Worm (Caenorhabditis elegans) whole organism, young adult: ENCODE measurements around the gene C47D2.1.

Experiments used
- Y53G8AR.9 ChIP-seq: fragments of 200-800 bp; sonication (Bioruptor generic); conservative IDR thresholded peaks from 2 replicates; pipeline ENCODE4 v1.3.6; 2022; ENCODE audit warnings: missing genetic modification reagents, missing genetic modification characterization, missing compliant biosample characterization
- ceh-40 ChIP-seq: fragments of 200-800 bp; sonication (Bioruptor generic); IDR thresholded peaks from 2 replicates; pipeline ENCODE4 v1.3.6; 2022; ENCODE audit warnings: missing genetic modification characterization, missing compliant biosample characterization
- hsf-1 ChIP-seq: fragments of 200-800 bp; sonication (Bioruptor generic); IDR thresholded peaks from 2 replicates; pipeline ENCODE4 v1.3.6; 2022; ENCODE audit warnings: missing genetic modification reagents, missing genetic modification characterization, missing compliant biosample characterization
- let-607 ChIP-seq, 2 experiments: fragments of 200-800 bp in 1 of 2; sonication (Bioruptor generic) in 1 of 2; sonication (generic microtip) in 1 of 2; optimal IDR thresholded peaks; 2 replicates each; lab custom pipeline; 2016 to 2018; ENCODE audit warnings: mild to moderate bottlenecking in 2 of 2, missing compliant biosample characterization in 2 of 2, missing genetic modification characterization in 2 of 2, moderate library complexity in 2 of 2, missing genotype in 1 of 2
- lin-26 ChIP-seq: fragments of 200-800 bp; sonication (Bioruptor generic); IDR thresholded peaks from 2 replicates; pipeline ENCODE4 v1.3.6; 2022; ENCODE audit warnings: missing genetic modification reagents, missing genetic modification characterization, missing compliant biosample characterization
- madf-6 ChIP-seq: fragments of 200-800 bp; sonication (Bioruptor generic); IDR thresholded peaks from 2 replicates; pipeline ENCODE4 v1.3.6; 2022; ENCODE audit warnings: missing genetic modification reagents, missing genetic modification characterization, missing compliant biosample characterization
- pha-4 ChIP-seq: fragments of 150-350 bp; sonication (generic microtip); optimal IDR thresholded peaks from 2 replicates; lab custom pipeline; 2014; ENCODE audit warnings: missing biosample characterization, missing genetic modification reagents, missing genetic modification characterization
- rcor-1 ChIP-seq: fragments of 200-800 bp; sonication (Bioruptor generic); IDR thresholded peaks from 2 replicates; pipeline ENCODE4 v1.3.6; 2022; ENCODE audit warnings: missing genetic modification reagents, missing genetic modification characterization, missing compliant biosample characterization

DNA sequence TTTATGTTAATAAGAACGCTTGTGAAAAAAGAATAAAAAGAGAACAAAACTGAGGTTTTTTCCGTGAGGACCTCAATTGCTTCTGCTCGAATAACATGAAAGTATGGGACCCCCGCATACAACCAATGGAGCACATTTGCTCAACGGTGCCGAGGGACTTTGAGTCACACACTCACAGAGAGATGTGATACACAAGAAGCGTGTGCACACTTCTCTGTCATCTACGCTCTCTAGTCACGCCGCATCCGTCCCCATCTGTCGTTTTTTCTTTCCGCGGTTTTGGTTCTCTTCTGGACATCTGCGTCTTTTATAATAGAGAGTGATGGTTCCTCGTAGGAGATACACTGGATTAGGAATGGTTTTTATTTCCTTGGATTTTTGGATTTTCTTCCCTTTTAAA lies 8.9 kb upstream of the C47D2.1 start:
- TF ChIP-seq ceh-40 (no peak), pha-4 (tag; lab: Kevin White, UChicago) (no peak), rcor-1 (no peak), Y53G8AR.9 (GFP tag; lab: Robert Waterston, UW) (no peak), madf-6 (no peak), hsf-1 (GFP tag; lab: Robert Waterston, UW) (no peak), lin-26 (GFP tag; lab: Robert Waterston, UW) (no peak), let-607 (tag; optimal IDR thresholded peaks at IDR 0.05; lab: Kevin White, UChicago) (no peak)
